Worm (Caenorhabditis elegans) whole organism, L3 larva: ENCODE results near the gene mrps-22.
A peak's percentile ranks its signal among the peaks of the same experiment; 100 is the strongest.

Source experiments
- R02D3.7 ChIP-seq: fragments of 150-350 bp; optimal IDR thresholded peaks from 2 replicates; lab custom pipeline; 2014; ENCODE audit warnings: missing biosample characterization, missing genetic modification characterization
- ZK546.5 ChIP-seq: sonication (generic microtip); optimal IDR thresholded peaks from 2 replicates; lab custom pipeline; 2017; ENCODE audit warnings: missing biosample characterization, missing genetic modification characterization
- aly-2 ChIP-seq: fragments of 150-350 bp; optimal IDR thresholded peaks from 2 replicates; lab custom pipeline; 2014; ENCODE audit warnings: missing biosample characterization, missing genetic modification characterization
- ama-1 ChIP-seq: fragments of 150-350 bp; optimal IDR thresholded peaks from 2 replicates; lab custom pipeline; 2018
- ceh-16 ChIP-seq: sonication (generic microtip); optimal IDR thresholded peaks from 2 replicates; lab custom pipeline; 2017; ENCODE audit warnings: missing biosample characterization, missing genetic modification characterization
- ceh-28 ChIP-seq: fragments of 150-350 bp; optimal IDR thresholded peaks from 2 replicates; lab custom pipeline; 2014; ENCODE audit warnings: missing biosample characterization, missing genetic modification reagents, missing genetic modification characterization
- ceh-82 ChIP-seq: fragments of 150-350 bp; optimal IDR thresholded peaks from 2 replicates; lab custom pipeline; 2014; ENCODE audit warnings: missing biosample characterization, missing genetic modification characterization
- ceh-9 ChIP-seq: sonication (generic microtip); optimal IDR thresholded peaks from 2 replicates; lab custom pipeline; 2018; ENCODE audit warnings: missing biosample characterization, missing genetic modification characterization
- daf-12 ChIP-seq: fragments of 150-350 bp; optimal IDR thresholded peaks from 2 replicates; lab custom pipeline; 2014; ENCODE audit warnings: missing biosample characterization, missing genetic modification reagents, missing genetic modification characterization
- egl-27 ChIP-seq: sonication (generic microtip); optimal IDR thresholded peaks from 4 replicates; lab custom pipeline; 2017; ENCODE audit warnings: missing biosample characterization, missing genetic modification reagents, missing genetic modification characterization
- egl-5 ChIP-seq: fragments of 150-350 bp; optimal IDR thresholded peaks from 2 replicates; lab custom pipeline; 2017; ENCODE audit warnings: missing biosample characterization, missing genetic modification reagents, missing genetic modification characterization, inconsistent platforms
- elt-1 ChIP-seq: fragments of 150-350 bp; optimal IDR thresholded peaks from 2 replicates; lab custom pipeline; 2014; ENCODE audit warnings: missing biosample characterization, missing genetic modification characterization
- elt-2 ChIP-seq: sonication (generic microtip); optimal IDR thresholded peaks from 2 replicates; lab custom pipeline; 2016; ENCODE audit warnings: missing genetic modification reagents, mild to moderate bottlenecking, missing genetic modification characterization, missing compliant biosample characterization
- elt-3 ChIP-seq, 3 experiments: fragments of 150-350 bp in 1 of 3; sonication (generic microtip) in 2 of 3; optimal IDR thresholded peaks; 2 replicates in 2 of 3; 4 replicates in 1 of 3; lab custom pipeline; 2014 to 2017; ENCODE audit warnings: missing biosample characterization in 3 of 3, missing genetic modification characterization in 3 of 3
- eor-1 ChIP-seq, 2 experiments: fragments of 150-350 bp; optimal IDR thresholded peaks; 2 replicates each; lab custom pipeline; 2014 to 2018; ENCODE audit warnings: missing biosample characterization in 2 of 2, missing genetic modification characterization in 2 of 2
- fkh-10 ChIP-seq: sonication (generic microtip); optimal IDR thresholded peaks from 2 replicates; lab custom pipeline; 2017; ENCODE audit warnings: missing biosample characterization, missing genetic modification reagents, missing genetic modification characterization
- fkh-2 ChIP-seq: fragments of 150-350 bp; optimal IDR thresholded peaks from 2 replicates; lab custom pipeline; 2014; ENCODE audit warnings: missing biosample characterization, missing genetic modification reagents, missing genetic modification characterization
- fos-1 ChIP-seq: fragments of 150-350 bp; optimal IDR thresholded peaks from 2 replicates; lab custom pipeline; 2014; ENCODE audit warnings: missing biosample characterization, missing genetic modification characterization
- hmg-11 ChIP-seq: sonication (generic microtip); optimal IDR thresholded peaks from 2 replicates; lab custom pipeline; 2016; ENCODE audit warnings: missing genetic modification characterization, missing compliant biosample characterization
- jun-1 ChIP-seq: fragments of 150-350 bp; optimal IDR thresholded peaks from 2 replicates; lab custom pipeline; 2014; ENCODE audit warnings: missing biosample characterization, missing genetic modification reagents, missing genetic modification characterization
- lin-15B ChIP-seq: fragments of 150-350 bp; optimal IDR thresholded peaks from 2 replicates; lab custom pipeline; 2014; ENCODE audit warnings: missing biosample characterization, missing genetic modification characterization
- lin-39 ChIP-seq: fragments of 150-350 bp; optimal IDR thresholded peaks from 2 replicates; lab custom pipeline; 2018; ENCODE audit warnings: missing biosample characterization, missing genetic modification reagents, missing genetic modification characterization
- lsy-12 ChIP-seq: sonication (generic microtip); optimal IDR thresholded peaks from 2 replicates; lab custom pipeline; 2016; ENCODE audit warnings: mild to moderate bottlenecking, missing genetic modification characterization, missing compliant biosample characterization
- mdl-1 ChIP-seq: fragments of 150-350 bp; optimal IDR thresholded peaks from 2 replicates; lab custom pipeline; 2014; ENCODE audit warnings: missing biosample characterization, missing genetic modification characterization
- mml-1 ChIP-seq: fragments of 150-350 bp; sonication (generic microtip); optimal IDR thresholded peaks from 3 replicates; lab custom pipeline; 2014; ENCODE audit warnings: missing biosample characterization, missing genetic modification characterization
- nfya-1 ChIP-seq: sonication (generic microtip); optimal IDR thresholded peaks from 2 replicates; lab custom pipeline; 2017; ENCODE audit warnings: missing genetic modification characterization, mild to moderate bottlenecking, missing compliant biosample characterization, antibody characterized with exemption, moderate library complexity; ENCODE audit not compliant: insufficient read depth
- nhr-11 ChIP-seq: fragments of 150-350 bp; optimal IDR thresholded peaks from 2 replicates; lab custom pipeline; 2014; ENCODE audit warnings: missing biosample characterization, missing genetic modification characterization
- nhr-12 ChIP-seq: fragments of 150-350 bp; optimal IDR thresholded peaks from 2 replicates; lab custom pipeline; 2014; ENCODE audit warnings: missing biosample characterization, missing genetic modification characterization
- nhr-23 ChIP-seq: fragments of 150-350 bp; optimal IDR thresholded peaks from 2 replicates; lab custom pipeline; 2014; ENCODE audit warnings: missing biosample characterization, missing genetic modification reagents, missing genetic modification characterization
- nhr-237 ChIP-seq: fragments of 150-350 bp; optimal IDR thresholded peaks from 2 replicates; lab custom pipeline; 2014; ENCODE audit warnings: missing biosample characterization, missing genetic modification characterization
- nhr-25 ChIP-seq: sonication (generic microtip); optimal IDR thresholded peaks from 2 replicates; lab custom pipeline; 2017; ENCODE audit warnings: missing biosample characterization, missing genetic modification characterization
- nhr-28 ChIP-seq: fragments of 150-350 bp; optimal IDR thresholded peaks from 2 replicates; lab custom pipeline; 2014; ENCODE audit warnings: missing biosample characterization, missing genetic modification characterization
- nhr-43 ChIP-seq: sonication (generic microtip); optimal IDR thresholded peaks from 2 replicates; lab custom pipeline; 2016; ENCODE audit warnings: mild to moderate bottlenecking, missing genetic modification characterization, missing compliant biosample characterization; ENCODE audit not compliant: poor library complexity, severe bottlenecking
- nhr-67 ChIP-seq: fragments of 150-350 bp; optimal IDR thresholded peaks from 2 replicates; lab custom pipeline; 2014; ENCODE audit warnings: missing biosample characterization, missing genetic modification characterization
- nhr-76 ChIP-seq: fragments of 150-350 bp; sonication (generic microtip); optimal IDR thresholded peaks from 5 replicates; lab custom pipeline; 2014; ENCODE audit warnings: missing biosample characterization, missing genetic modification characterization
- nhr-77 ChIP-seq: fragments of 150-350 bp; optimal IDR thresholded peaks from 2 replicates; lab custom pipeline; 2014; ENCODE audit warnings: missing biosample characterization, missing genetic modification characterization
- pha-4 ChIP-seq: fragments of 150-350 bp; optimal IDR thresholded peaks from 2 replicates; lab custom pipeline; 2014; ENCODE audit warnings: missing biosample characterization, missing genetic modification reagents, missing genetic modification characterization
- pqm-1 ChIP-seq: fragments of 150-350 bp; optimal IDR thresholded peaks from 2 replicates; lab custom pipeline; 2017; ENCODE audit warnings: missing biosample characterization, missing genetic modification characterization, inconsistent platforms
- sea-2 ChIP-seq: fragments of 150-350 bp; sonication (generic microtip); optimal IDR thresholded peaks from 4 replicates; lab custom pipeline; 2014; ENCODE audit warnings: missing biosample characterization, missing genetic modification reagents, missing genetic modification characterization
- skn-1 ChIP-seq: fragments of 150-350 bp; optimal IDR thresholded peaks from 2 replicates; lab custom pipeline; 2014; ENCODE audit warnings: missing biosample characterization, missing genetic modification characterization
- snpc-4 ChIP-seq: fragments of 150-350 bp; optimal IDR thresholded peaks from 2 replicates; lab custom pipeline; 2014; ENCODE audit warnings: missing biosample characterization, missing genetic modification characterization
- tbx-2 ChIP-seq: sonication (generic microtip); optimal IDR thresholded peaks from 2 replicates; lab custom pipeline; 2016; ENCODE audit warnings: mild to moderate bottlenecking, missing genetic modification characterization, missing compliant biosample characterization
- unc-39 ChIP-seq: sonication (generic microtip); optimal IDR thresholded peaks from 4 replicates; lab custom pipeline; 2017; ENCODE audit warnings: missing biosample characterization, missing genetic modification characterization
- unc-62 ChIP-seq: fragments of 150-350 bp; sonication (generic microtip); optimal IDR thresholded peaks from 4 replicates; lab custom pipeline; 2014; ENCODE audit warnings: missing biosample characterization, missing genetic modification reagents, missing genetic modification characterization
- zag-1 ChIP-seq: fragments of 150-350 bp; optimal IDR thresholded peaks from 2 replicates; lab custom pipeline; 2014; ENCODE audit warnings: missing biosample characterization, missing genetic modification characterization
- ztf-11 ChIP-seq: fragments of 150-350 bp; optimal IDR thresholded peaks from 2 replicates; lab custom pipeline; 2014; ENCODE audit warnings: missing biosample characterization, missing genetic modification characterization
- ztf-4 ChIP-seq: fragments of 150-350 bp; optimal IDR thresholded peaks from 2 replicates; lab custom pipeline; 2014; ENCODE audit warnings: missing biosample characterization, missing genetic modification characterization

The mrps-22 gene

ce11 chrII:10582318-10582717 lies at the start of gene mrps-22:
TSS of gene mrps-22 (plus strand) at chrII:10582618.
- TF ChIP-seq hmg-11 (tag; lab: Kevin White, UChicago), result no peak
- TF ChIP-seq eor-1 (tag; optimal IDR thresholded peaks at IDR 0.05; lab: Kevin White, UChicago), result no peak
- no peak for TF ChIP-seq skn-1 (tag; lab: Kevin White, UChicago)
- no peak for TF ChIP-seq aly-2
- TF ChIP-seq, all 47 proteins: peak for 0

DNA sequence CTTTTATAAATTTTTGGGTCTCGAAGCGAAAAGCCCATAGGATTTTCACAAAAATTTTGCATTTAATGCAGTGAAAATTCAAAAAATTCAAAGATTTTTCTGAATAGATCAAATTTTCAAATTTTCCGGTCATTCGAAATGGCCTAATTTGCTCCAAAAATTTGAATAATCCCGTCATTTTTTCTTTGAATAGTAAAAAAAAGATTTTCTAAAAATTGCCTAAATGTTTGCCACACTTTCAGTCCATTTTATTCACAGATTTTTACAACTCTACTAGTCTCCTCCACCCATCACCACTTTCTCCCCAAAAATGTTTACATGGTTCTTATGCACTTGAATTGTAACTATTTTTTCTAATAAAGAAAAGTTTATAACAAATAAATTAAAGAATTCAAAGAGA lies 48.4 kb upstream of the mrps-22 start:
- TF ChIP-seq nhr-28 (tag; lab: Kevin White, UChicago) (no peak), nhr-25 (tag; lab: Kevin White, UChicago) (no peak), jun-1 (tag; lab: Kevin White, UChicago) (no peak), hmg-11 (tag; lab: Kevin White, UChicago) (no peak)

DNA sequence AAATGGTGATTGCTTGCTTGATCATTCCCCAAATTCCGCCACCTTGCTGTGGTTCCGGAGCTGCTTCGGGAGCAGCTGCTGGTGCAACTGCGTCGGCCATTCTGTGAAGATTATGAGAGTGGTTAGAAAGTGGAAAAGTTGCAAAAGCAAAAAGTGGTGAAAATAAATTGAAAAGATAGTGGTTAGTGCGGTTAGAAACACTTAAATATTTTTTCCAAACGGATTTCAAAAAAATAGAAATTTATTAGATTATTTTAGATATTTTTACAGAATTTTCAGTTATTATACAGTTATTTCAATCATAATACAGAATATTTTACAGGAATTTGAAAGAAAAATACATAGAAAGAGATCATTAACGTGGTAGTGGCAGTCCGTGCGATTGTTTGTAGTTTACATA lies 44.8 kb upstream of the mrps-22 start, which contains the start of gene R166.2:
R166.2 (minus strand) TSS at position 101 of the 400 bp plus-strand sequence.
- no peak for TF ChIP-seq nhr-23 (tag; lab: Kevin White, UChicago)
- TF ChIP-seq, all 47 proteins: peak for 0

- TF ChIP-seq nhr-12 (tag; lab: Kevin White, UChicago) (no peak), ceh-9 (tag; lab: Kevin White, UChicago) (no peak), snpc-4 (tag; lab: Kevin White, UChicago) (no peak), sea-2 (GFP tag; lab: Kevin White, UChicago) (no peak), lin-39 (tag; lab: Kevin White, UChicago) (no peak), nhr-67 (tag; lab: Kevin White, UChicago) (no peak), elt-1 (tag; lab: Kevin White, UChicago) (no peak), fos-1 (tag; lab: Kevin White, UChicago) (no peak), ZK546.5 (tag; lab: Kevin White, UChicago) (no peak), egl-5 (tag; lab: Kevin White, UChicago) (peak; percentile 16), hmg-11 (tag; lab: Kevin White, UChicago) (peak; percentile 30), ztf-11 (no peak), nhr-43 (tag; lab: Kevin White, UChicago) (peak; percentile 79), nhr-23 (tag; lab: Kevin White, UChicago) (peak; percentile 64), mml-1 (tag; lab: Kevin White, UChicago) (no peak), ceh-82 (tag; lab: Kevin White, UChicago) (no peak), lin-15B (tag; lab: Kevin White, UChicago) (peak; percentile 39), ceh-16 (tag; lab: Kevin White, UChicago) (no peak), unc-39 (tag; lab: Kevin White, UChicago) (no peak), nhr-11 (tag; lab: Kevin White, UChicago) (no peak), elt-3 (tag; optimal IDR thresholded peaks at IDR 0.05; lab: Kevin White, UChicago) (no peak), unc-62 (GFP tag; lab: Kevin White, UChicago) (no peak), nhr-237 (no peak), eor-1 (tag; optimal IDR thresholded peaks at IDR 0.05; lab: Kevin White, UChicago) (no peak), tbx-2 (tag; lab: Kevin White, UChicago) (no peak), R02D3.7 (tag; lab: Kevin White, UChicago) (peak; percentile 14), lsy-12 (peak; percentile 51), nhr-76 (no peak), ama-1 (lab: Kevin White, UChicago) (no peak), nhr-77 (tag; lab: Kevin White, UChicago) (no peak), ztf-4 (no peak), pqm-1 (tag; lab: Kevin White, UChicago) (no peak), fkh-2 (no peak), mdl-1 (tag; lab: Kevin White, UChicago) (no peak), daf-12 (tag; lab: Kevin White, UChicago) (no peak), elt-2 (tag; lab: Kevin White, UChicago) (peak; percentile 28), fkh-10 (GFP tag; lab: Kevin White, UChicago) (no peak), pha-4 (tag; lab: Kevin White, UChicago) (peak; percentile 61), nhr-28 (tag; lab: Kevin White, UChicago) (no peak), ceh-28 (no peak), jun-1 (tag; lab: Kevin White, UChicago) (no peak), aly-2 (no peak), zag-1 (tag; lab: Kevin White, UChicago) (no peak), nhr-25 (tag; lab: Kevin White, UChicago) (no peak), skn-1 (tag; lab: Kevin White, UChicago) (no peak), nfya-1 (peak; percentile 50), egl-27 (tag; lab: Kevin White, UChicago) (no peak)
Measured at ce11 chrII:10537988-10538387, 44.4 kb upstream of the mrps-22 start.
